Fruit fly (Drosophila melanogaster) whole organism, prepupa: ENCODE results near the gene CG43090.

Experiments used
- Blimp-1 ChIP-seq: fragments of 200-800 bp; sonication (Bioruptor generic); optimal IDR thresholded peaks from 3 replicates; lab custom pipeline; 2017; ENCODE audit warnings: missing biosample characterization, missing genetic modification characterization, mild to moderate bottlenecking, moderate library complexity, missing genetic modification reagents
- CG10631 ChIP-seq: fragments of 200-800 bp; sonication (Bioruptor generic); optimal IDR thresholded peaks from 2 replicates; lab custom pipeline; 2016; ENCODE audit warnings: missing biosample characterization, missing genetic modification characterization
- CG11294 ChIP-seq: fragments of 200-800 bp; sonication (Bioruptor generic); IDR thresholded peaks from 2 replicates; pipeline ENCODE4 v1.3.6; 2022; ENCODE audit warnings: missing biosample characterization, missing genetic modification characterization
- CG11762 ChIP-seq: fragments of 200-800 bp; sonication (Bioruptor generic); optimal IDR thresholded peaks from 3 replicates; lab custom pipeline; 2016; ENCODE audit warnings: missing biosample characterization, missing genetic modification characterization; ENCODE audit not compliant: insufficient read depth
- CG11902 ChIP-seq: fragments of 200-800 bp; sonication (Bioruptor generic); optimal IDR thresholded peaks from 3 replicates; lab custom pipeline; 2016; ENCODE audit warnings: missing biosample characterization, missing genetic modification characterization
- CG15336 ChIP-seq: fragments of 200-800 bp; sonication (Bioruptor generic); IDR thresholded peaks from 2 replicates; pipeline ENCODE4 v1.3.6; 2022; ENCODE audit warnings: missing biosample characterization, missing genetic modification characterization
- CG1621 ChIP-seq: fragments of 200-800 bp; sonication (Bioruptor generic); optimal IDR thresholded peaks from 3 replicates; lab custom pipeline; 2018; ENCODE audit warnings: missing biosample characterization, mild to moderate bottlenecking, missing genetic modification characterization
- CG16779 ChIP-seq: fragments of 200-800 bp; sonication (Bioruptor generic); optimal IDR thresholded peaks from 3 replicates; lab custom pipeline; 2017; ENCODE audit warnings: missing biosample characterization, mild to moderate bottlenecking, missing genetic modification characterization
- CG3032 ChIP-seq: fragments of 200-800 bp; optimal IDR thresholded peaks from 2 replicates; lab custom pipeline; 2019; ENCODE audit warnings: missing biosample characterization, mild to moderate bottlenecking, missing genetic modification characterization, moderate library complexity
- CG31627 ChIP-seq: fragments of 200-800 bp; sonication (Bioruptor generic); optimal IDR thresholded peaks from 3 replicates; lab custom pipeline; 2016; ENCODE audit warnings: missing biosample characterization, missing genetic modification characterization
- CG32006 ChIP-seq: fragments of 200-800 bp; sonication (Bioruptor generic); optimal IDR thresholded peaks from 3 replicates; lab custom pipeline; 2017; ENCODE audit warnings: missing biosample characterization, mild to moderate bottlenecking, missing genetic modification characterization
- CG34406 ChIP-seq: fragments of 200-800 bp; sonication (Bioruptor generic); optimal IDR thresholded peaks from 3 replicates; lab custom pipeline; 2016; ENCODE audit warnings: missing biosample characterization, missing genetic modification characterization
- CG4318 ChIP-seq: fragments of 200-800 bp; sonication (Bioruptor generic); optimal IDR thresholded peaks from 3 replicates; lab custom pipeline; 2017; ENCODE audit warnings: missing biosample characterization, mild to moderate bottlenecking, missing genetic modification characterization
- CG6163 ChIP-seq: fragments of 200-800 bp; sonication (Bioruptor generic); IDR thresholded peaks from 3 replicates; pipeline ENCODE4 v1.3.6; 2022; ENCODE audit warnings: missing biosample characterization, missing genetic modification characterization
- CG6792 ChIP-seq: fragments of 200-800 bp; sonication (Bioruptor generic); optimal IDR thresholded peaks from 3 replicates; lab custom pipeline; 2016; ENCODE audit warnings: missing biosample characterization, missing genetic modification characterization
- CG6808 ChIP-seq: fragments of 200-800 bp; sonication (Bioruptor generic); optimal IDR thresholded peaks from 3 replicates; lab custom pipeline; 2017; ENCODE audit warnings: missing biosample characterization, missing genetic modification characterization, mild to moderate bottlenecking, moderate library complexity, missing genetic modification reagents
- CG6854 ChIP-seq: fragments of 200-800 bp; sonication (Bioruptor generic); optimal IDR thresholded peaks from 2 replicates; lab custom pipeline; 2017; ENCODE audit warnings: missing biosample characterization, mild to moderate bottlenecking, missing genetic modification characterization
- CG7368 ChIP-seq: fragments of 200-800 bp; sonication (Bioruptor generic); optimal IDR thresholded peaks from 3 replicates; lab custom pipeline; 2016; ENCODE audit warnings: missing biosample characterization, missing genetic modification characterization
- CG8119 ChIP-seq: fragments of 200-800 bp; sonication (Bioruptor generic); IDR thresholded peaks from 3 replicates; pipeline ENCODE4 v1.3.6; 2022; ENCODE audit warnings: missing biosample characterization, missing genetic modification characterization
- CG8632 ChIP-seq: fragments of 200-800 bp; sonication (Bioruptor generic); optimal IDR thresholded peaks from 3 replicates; lab custom pipeline; 2016; ENCODE audit warnings: missing biosample characterization, missing genetic modification characterization
- CG9139 ChIP-seq: fragments of 200-800 bp; sonication (Bioruptor generic); optimal IDR thresholded peaks from 3 replicates; lab custom pipeline; 2017; ENCODE audit warnings: missing biosample characterization, mild to moderate bottlenecking, missing genetic modification characterization
- Eip75B ChIP-seq: fragments of 200-800 bp; sonication (Bioruptor generic); optimal IDR thresholded peaks from 3 replicates; lab custom pipeline; 2016; ENCODE audit warnings: missing biosample characterization, missing genetic modification characterization
- Eip78C ChIP-seq: fragments of 200-800 bp; sonication (Bioruptor generic); peaks from one replicate; lab custom pipeline; 2016; ENCODE audit warnings: missing biosample characterization, missing genetic modification characterization
- Gug ChIP-seq: fragments of 200-800 bp; sonication (Bioruptor generic); IDR thresholded peaks from 2 replicates; pipeline ENCODE4 v1.3.6; 2022; ENCODE audit warnings: missing biosample characterization, missing genetic modification characterization
- Hr38 ChIP-seq: sonication (Bioruptor generic); optimal IDR thresholded peaks from 2 replicates; lab custom pipeline; 2016; ENCODE audit warnings: missing biosample characterization, missing genetic modification characterization
- Hr4 ChIP-seq: fragments of 200-800 bp; sonication (Bioruptor generic); optimal IDR thresholded peaks from 3 replicates; lab custom pipeline; 2016; ENCODE audit warnings: missing biosample characterization, missing genetic modification characterization
- Lpt ChIP-seq: fragments of 200-800 bp; sonication (Bioruptor generic); optimal IDR thresholded peaks from 3 replicates; lab custom pipeline; 2016; ENCODE audit warnings: missing biosample characterization, missing genetic modification characterization
- Met ChIP-seq: fragments of 200-800 bp; sonication (Bioruptor generic); optimal IDR thresholded peaks from 3 replicates; lab custom pipeline; 2016; ENCODE audit warnings: missing biosample characterization, missing genetic modification characterization
- OdsH ChIP-seq: fragments of 200-800 bp; sonication (Bioruptor generic); optimal IDR thresholded peaks from 3 replicates; lab custom pipeline; 2016; ENCODE audit warnings: missing biosample characterization, missing genetic modification characterization
- Smox ChIP-seq: fragments of 200-800 bp; sonication (Bioruptor generic); optimal IDR thresholded peaks from 3 replicates; lab custom pipeline; 2016; ENCODE audit warnings: missing biosample characterization, missing genetic modification characterization
- Sox102F ChIP-seq: fragments of 200-800 bp; sonication (Bioruptor generic); optimal IDR thresholded peaks from 2 replicates; lab custom pipeline; 2016; ENCODE audit warnings: missing biosample characterization, mild to moderate bottlenecking, missing genetic modification characterization
- Sox14 ChIP-seq: fragments of 200-800 bp; sonication (Bioruptor generic); optimal IDR thresholded peaks from 3 replicates; lab custom pipeline; 2016; ENCODE audit warnings: missing biosample characterization, missing genetic modification characterization
- Sox15 ChIP-seq: fragments of 200-800 bp; sonication (Bioruptor generic); optimal IDR thresholded peaks from 3 replicates; lab custom pipeline; 2016; ENCODE audit warnings: missing biosample characterization, missing genetic modification characterization
- achi ChIP-seq: fragments of 200-800 bp; sonication (Bioruptor generic); optimal IDR thresholded peaks from 3 replicates; lab custom pipeline; 2016; ENCODE audit warnings: missing biosample characterization, missing genetic modification characterization
- acj6 ChIP-seq: fragments of 200-800 bp; sonication (Bioruptor generic); optimal IDR thresholded peaks from 3 replicates; lab custom pipeline; 2016; ENCODE audit warnings: missing biosample characterization, missing genetic modification characterization
- cyc ChIP-seq: fragments of 200-800 bp; sonication (Bioruptor generic); optimal IDR thresholded peaks from 3 replicates; lab custom pipeline; 2016; ENCODE audit warnings: missing biosample characterization, missing genetic modification characterization
- dac ChIP-seq: fragments of 200-800 bp; sonication (Bioruptor generic); optimal IDR thresholded peaks from 2 replicates; lab custom pipeline; 2017; ENCODE audit warnings: missing biosample characterization, mild to moderate bottlenecking, missing genetic modification characterization
- dsx ChIP-seq: fragments of 200-800 bp; optimal IDR thresholded peaks from 3 replicates; lab custom pipeline; 2019; ENCODE audit warnings: missing biosample characterization, mild to moderate bottlenecking, missing genetic modification characterization, moderate library complexity; ENCODE audit not compliant: poor library complexity, severe bottlenecking
- eg ChIP-seq: fragments of 200-800 bp; sonication (Bioruptor generic); IDR thresholded peaks from 3 replicates; pipeline ENCODE4 v1.3.6; 2022; ENCODE audit warnings: missing biosample characterization, missing genetic modification characterization
- esn ChIP-seq: fragments of 200-800 bp; sonication (Bioruptor generic); optimal IDR thresholded peaks from 2 replicates; lab custom pipeline; 2016; ENCODE audit warnings: missing biosample characterization, mild to moderate bottlenecking, missing genetic modification characterization, moderate library complexity
- fd59A ChIP-seq: fragments of 200-800 bp; sonication (Bioruptor generic); optimal IDR thresholded peaks from 2 replicates; lab custom pipeline; 2017; ENCODE audit warnings: missing biosample characterization, mild to moderate bottlenecking, missing genetic modification characterization, missing genetic modification reagents
- fd85E ChIP-seq: fragments of 200-800 bp; sonication (Bioruptor generic); optimal IDR thresholded peaks from 3 replicates; lab custom pipeline; 2016; ENCODE audit warnings: missing biosample characterization, missing genetic modification characterization
- lz ChIP-seq: fragments of 200-800 bp; sonication (Bioruptor generic); optimal IDR thresholded peaks from 3 replicates; lab custom pipeline; 2016; ENCODE audit warnings: missing biosample characterization, missing genetic modification characterization
- net ChIP-seq: fragments of 200-800 bp; sonication (Bioruptor generic); optimal IDR thresholded peaks from 3 replicates; lab custom pipeline; 2016; ENCODE audit warnings: missing biosample characterization, missing genetic modification characterization
- pdm3 ChIP-seq: fragments of 200-800 bp; sonication (Bioruptor generic); optimal IDR thresholded peaks from 3 replicates; lab custom pipeline; 2016; ENCODE audit warnings: missing biosample characterization, missing genetic modification characterization
- spab ChIP-seq: fragments of 200-800 bp; sonication (Bioruptor generic); optimal IDR thresholded peaks from 2 replicates; lab custom pipeline; 2017; ENCODE audit warnings: missing biosample characterization, mild to moderate bottlenecking, missing genetic modification characterization, missing genetic modification reagents
- ss ChIP-seq, 2 experiments: fragments of 200-800 bp; sonication (Bioruptor generic); optimal IDR thresholded peaks; 2 replicates in 1 of 2; 3 replicates in 1 of 2; lab custom pipeline; 2017 to 2018; ENCODE audit warnings: mild to moderate bottlenecking in 2 of 2, missing biosample characterization in 2 of 2, missing genetic modification characterization in 2 of 2, moderate library complexity in 1 of 2
- svp ChIP-seq: fragments of 200-800 bp; sonication (Bioruptor generic); peaks from one replicate; lab custom pipeline; 2016; ENCODE audit warnings: missing biosample characterization, missing genetic modification characterization
- topi ChIP-seq: fragments of 200-800 bp; sonication (Bioruptor generic); optimal IDR thresholded peaks from 3 replicates; lab custom pipeline; 2016; ENCODE audit warnings: missing biosample characterization, missing genetic modification characterization
- vri ChIP-seq: fragments of 200-800 bp; sonication (Bioruptor generic); optimal IDR thresholded peaks from 3 replicates; lab custom pipeline; 2016; ENCODE audit warnings: missing biosample characterization, mild to moderate bottlenecking, missing genetic modification characterization

Gene CG43090

dm6 chrX:6224225-6225190 is 24.8 kb upstream of the CG43090 start, which contains the start of gene sqh:
Gene sqh (minus strand): TSS chrX:6225140.
- peak; percentile 87 for TF ChIP-seq Hr4 (GFP tag; lab: Kevin White, UChicago)
- TF ChIP-seq eg (GFP tag; lab: Robert Waterston, UW), result peak; percentile 91
- peak; percentile 82 for TF ChIP-seq Smox (GFP tag; lab: Kevin White, UChicago)
- TF ChIP-seq CG9139 (GFP tag; lab: Kevin White, UChicago), result peak; percentile 69
- TF ChIP-seq Hr38 (GFP tag; lab: Kevin White, UChicago), result no peak
- peak; percentile 84 for TF ChIP-seq Lpt (GFP tag; lab: Kevin White, UChicago)
- TF ChIP-seq Met (GFP tag; lab: Kevin White, UChicago), result peak; percentile 85
- TF ChIP-seq Blimp-1 (GFP tag; lab: Kevin White, UChicago), result peak; percentile 63
- TF ChIP-seq pdm3 (GFP tag; lab: Kevin White, UChicago), result peak; percentile 86
- peak; percentile 84 for TF ChIP-seq CG11294 (GFP tag; lab: Robert Waterston, UW)
- peak; percentile 84 for TF ChIP-seq Sox102F (GFP tag; lab: Kevin White, UChicago)
- peak; percentile 88 for TF ChIP-seq CG34406 (GFP tag; lab: Kevin White, UChicago)
- TF ChIP-seq Sox14, result peak; percentile 88
- peak; percentile 85 for TF ChIP-seq CG6792 (GFP tag; lab: Kevin White, UChicago)
- peak; percentile 89 for TF ChIP-seq Gug (GFP tag; lab: Robert Waterston, UW)
- TF ChIP-seq CG8119 (GFP tag; lab: Robert Waterston, UW), result peak; percentile 94
- peak; percentile 76 for TF ChIP-seq CG1621 (tag; lab: Kevin White, UChicago)
- TF ChIP-seq topi, result peak; percentile 85
- TF ChIP-seq ss (GFP tag; optimal IDR thresholded peaks at IDR 0.05; lab: Kevin White, UChicago), result peak; percentile 82 to 91
- peak; percentile 82 for TF ChIP-seq CG6808 (GFP tag; lab: Kevin White, UChicago)
- TF ChIP-seq esn, result peak; percentile 89
- TF ChIP-seq svp, result peak; percentile 92
- peak; percentile 88 for TF ChIP-seq achi (GFP tag; lab: Kevin White, UChicago)
- TF ChIP-seq Eip78C (GFP tag; lab: Kevin White, UChicago), result peak; percentile 97
- TF ChIP-seq Eip75B, result peak; percentile 78
- TF ChIP-seq acj6, result peak; percentile 90
- TF ChIP-seq OdsH (GFP tag; lab: Kevin White, UChicago), result peak; percentile 93
- peak; percentile 86 for TF ChIP-seq fd59A
- TF ChIP-seq CG8632 (GFP tag; lab: Kevin White, UChicago), result peak; percentile 80
- TF ChIP-seq CG15336 (GFP tag; lab: Robert Waterston, UW), result peak; percentile 94
- peak; percentile 22 for TF ChIP-seq fd85E
- peak; percentile 69 for TF ChIP-seq spab (GFP tag; lab: Kevin White, UChicago)
- TF ChIP-seq net (GFP tag; lab: Kevin White, UChicago), result peak; percentile 86
- peak; percentile 75 for TF ChIP-seq cyc (GFP tag; lab: Kevin White, UChicago)
- peak; percentile 60 for TF ChIP-seq CG11762
- peak; percentile 85 for TF ChIP-seq lz (GFP tag; lab: Kevin White, UChicago)
- TF ChIP-seq CG31627 (GFP tag; lab: Kevin White, UChicago), result peak; percentile 75
- TF ChIP-seq CG6854 (GFP tag; lab: Kevin White, UChicago), result peak; percentile 56
- TF ChIP-seq CG16779, result peak; percentile 66
- peak; percentile 83 for TF ChIP-seq CG4318 (GFP tag; lab: Kevin White, UChicago)
- TF ChIP-seq CG7368 (GFP tag; lab: Kevin White, UChicago), result peak; percentile 77
- TF ChIP-seq CG6163 (GFP tag; lab: Robert Waterston, UW), result peak; percentile 87
- TF ChIP-seq CG3032, result peak; percentile 81
- peak; percentile 80 for TF ChIP-seq Sox15
- peak; percentile 84 for TF ChIP-seq vri
- TF ChIP-seq dsx (GFP tag; lab: Kevin White, UChicago), result peak; percentile 79
- TF ChIP-seq CG10631 (GFP tag; lab: Kevin White, UChicago), result peak; percentile 85
- TF ChIP-seq dac, result peak; percentile 88
- peak; percentile 93 for TF ChIP-seq CG32006 (GFP tag; lab: Kevin White, UChicago)
- TF ChIP-seq CG11902 (GFP tag; lab: Kevin White, UChicago), result peak; percentile 65
